Fruit fly (Drosophila melanogaster) whole organism, prepupa: ENCODE results near the gene mamo.

Experiments used
- Blimp-1 ChIP-seq: fragments of 200-800 bp; sonication (Bioruptor generic); optimal IDR thresholded peaks from 3 replicates; lab custom pipeline; 2017; ENCODE audit warnings: missing biosample characterization, missing genetic modification characterization, mild to moderate bottlenecking, moderate library complexity, missing genetic modification reagents
- CG10631 ChIP-seq: fragments of 200-800 bp; sonication (Bioruptor generic); optimal IDR thresholded peaks from 2 replicates; lab custom pipeline; 2016; ENCODE audit warnings: missing biosample characterization, missing genetic modification characterization
- CG10669 ChIP-seq: fragments of 200-800 bp; sonication (Bioruptor generic); optimal IDR thresholded peaks from 3 replicates; lab custom pipeline; 2018; ENCODE audit warnings: missing biosample characterization, mild to moderate bottlenecking, missing genetic modification characterization, moderate library complexity
- CG11294 ChIP-seq: fragments of 200-800 bp; sonication (Bioruptor generic); IDR thresholded peaks from 2 replicates; pipeline ENCODE4 v1.3.6; 2022; ENCODE audit warnings: missing biosample characterization, missing genetic modification characterization
- CG11762 ChIP-seq: fragments of 200-800 bp; sonication (Bioruptor generic); optimal IDR thresholded peaks from 3 replicates; lab custom pipeline; 2016; ENCODE audit warnings: missing biosample characterization, missing genetic modification characterization; ENCODE audit not compliant: insufficient read depth
- CG11902 ChIP-seq: fragments of 200-800 bp; sonication (Bioruptor generic); optimal IDR thresholded peaks from 3 replicates; lab custom pipeline; 2016; ENCODE audit warnings: missing biosample characterization, missing genetic modification characterization
- CG15336 ChIP-seq: fragments of 200-800 bp; sonication (Bioruptor generic); IDR thresholded peaks from 2 replicates; pipeline ENCODE4 v1.3.6; 2022; ENCODE audit warnings: missing biosample characterization, missing genetic modification characterization
- CG1621 ChIP-seq: fragments of 200-800 bp; sonication (Bioruptor generic); optimal IDR thresholded peaks from 3 replicates; lab custom pipeline; 2018; ENCODE audit warnings: missing biosample characterization, mild to moderate bottlenecking, missing genetic modification characterization
- CG16779 ChIP-seq: fragments of 200-800 bp; sonication (Bioruptor generic); optimal IDR thresholded peaks from 3 replicates; lab custom pipeline; 2017; ENCODE audit warnings: missing biosample characterization, mild to moderate bottlenecking, missing genetic modification characterization
- CG31627 ChIP-seq: fragments of 200-800 bp; sonication (Bioruptor generic); optimal IDR thresholded peaks from 3 replicates; lab custom pipeline; 2016; ENCODE audit warnings: missing biosample characterization, missing genetic modification characterization
- CG32006 ChIP-seq: fragments of 200-800 bp; sonication (Bioruptor generic); optimal IDR thresholded peaks from 3 replicates; lab custom pipeline; 2017; ENCODE audit warnings: missing biosample characterization, mild to moderate bottlenecking, missing genetic modification characterization
- CG34406 ChIP-seq: fragments of 200-800 bp; sonication (Bioruptor generic); optimal IDR thresholded peaks from 3 replicates; lab custom pipeline; 2016; ENCODE audit warnings: missing biosample characterization, missing genetic modification characterization
- CG4318 ChIP-seq: fragments of 200-800 bp; sonication (Bioruptor generic); optimal IDR thresholded peaks from 3 replicates; lab custom pipeline; 2017; ENCODE audit warnings: missing biosample characterization, mild to moderate bottlenecking, missing genetic modification characterization
- CG6163 ChIP-seq: fragments of 200-800 bp; sonication (Bioruptor generic); IDR thresholded peaks from 3 replicates; pipeline ENCODE4 v1.3.6; 2022; ENCODE audit warnings: missing biosample characterization, missing genetic modification characterization
- CG6276 ChIP-seq: fragments of 200-800 bp; sonication (Bioruptor generic); optimal IDR thresholded peaks from 2 replicates; lab custom pipeline; 2017; ENCODE audit warnings: missing biosample characterization, mild to moderate bottlenecking, missing genetic modification characterization
- CG6792 ChIP-seq: fragments of 200-800 bp; sonication (Bioruptor generic); optimal IDR thresholded peaks from 3 replicates; lab custom pipeline; 2016; ENCODE audit warnings: missing biosample characterization, missing genetic modification characterization
- CG6808 ChIP-seq: fragments of 200-800 bp; sonication (Bioruptor generic); optimal IDR thresholded peaks from 3 replicates; lab custom pipeline; 2017; ENCODE audit warnings: missing biosample characterization, missing genetic modification characterization, mild to moderate bottlenecking, moderate library complexity, missing genetic modification reagents
- CG6854 ChIP-seq: fragments of 200-800 bp; sonication (Bioruptor generic); optimal IDR thresholded peaks from 2 replicates; lab custom pipeline; 2017; ENCODE audit warnings: missing biosample characterization, mild to moderate bottlenecking, missing genetic modification characterization
- CG7368 ChIP-seq: fragments of 200-800 bp; sonication (Bioruptor generic); optimal IDR thresholded peaks from 3 replicates; lab custom pipeline; 2016; ENCODE audit warnings: missing biosample characterization, missing genetic modification characterization
- CG8119 ChIP-seq: fragments of 200-800 bp; sonication (Bioruptor generic); IDR thresholded peaks from 3 replicates; pipeline ENCODE4 v1.3.6; 2022; ENCODE audit warnings: missing biosample characterization, missing genetic modification characterization
- CG8319 ChIP-seq: fragments of 200-800 bp; sonication (Bioruptor generic); optimal IDR thresholded peaks from 3 replicates; lab custom pipeline; 2016; ENCODE audit warnings: missing biosample characterization, missing genetic modification characterization
- CG8632 ChIP-seq: fragments of 200-800 bp; sonication (Bioruptor generic); optimal IDR thresholded peaks from 3 replicates; lab custom pipeline; 2016; ENCODE audit warnings: missing biosample characterization, missing genetic modification characterization
- Eip75B ChIP-seq: fragments of 200-800 bp; sonication (Bioruptor generic); optimal IDR thresholded peaks from 3 replicates; lab custom pipeline; 2016; ENCODE audit warnings: missing biosample characterization, missing genetic modification characterization
- Eip78C ChIP-seq: fragments of 200-800 bp; sonication (Bioruptor generic); peaks from one replicate; lab custom pipeline; 2016; ENCODE audit warnings: missing biosample characterization, missing genetic modification characterization
- Eip93F ChIP-seq: fragments of 200-800 bp; sonication (Bioruptor generic); optimal IDR thresholded peaks from 2 replicates; lab custom pipeline; 2016; ENCODE audit warnings: missing biosample characterization, mild to moderate bottlenecking, missing genetic modification characterization
- Ets21C ChIP-seq: fragments of 200-800 bp; sonication (Bioruptor generic); optimal IDR thresholded peaks from 3 replicates; lab custom pipeline; 2016; ENCODE audit warnings: missing biosample characterization, missing genetic modification characterization
- Ets96B ChIP-seq: fragments of 200-800 bp; optimal IDR thresholded peaks from 2 replicates; lab custom pipeline; 2019; ENCODE audit warnings: missing biosample characterization, mild to moderate bottlenecking, missing genetic modification characterization, moderate library complexity
- Gug ChIP-seq: fragments of 200-800 bp; sonication (Bioruptor generic); IDR thresholded peaks from 2 replicates; pipeline ENCODE4 v1.3.6; 2022; ENCODE audit warnings: missing biosample characterization, missing genetic modification characterization
- Hr38 ChIP-seq: sonication (Bioruptor generic); optimal IDR thresholded peaks from 2 replicates; lab custom pipeline; 2016; ENCODE audit warnings: missing biosample characterization, missing genetic modification characterization
- Hr39 ChIP-seq: fragments of 200-800 bp; sonication (Bioruptor generic); optimal IDR thresholded peaks from 2 replicates; lab custom pipeline; 2016; ENCODE audit warnings: missing biosample characterization, missing genetic modification characterization
- Hr4 ChIP-seq: fragments of 200-800 bp; sonication (Bioruptor generic); optimal IDR thresholded peaks from 3 replicates; lab custom pipeline; 2016; ENCODE audit warnings: missing biosample characterization, missing genetic modification characterization
- Lpt ChIP-seq: fragments of 200-800 bp; sonication (Bioruptor generic); optimal IDR thresholded peaks from 3 replicates; lab custom pipeline; 2016; ENCODE audit warnings: missing biosample characterization, missing genetic modification characterization
- Met ChIP-seq: fragments of 200-800 bp; sonication (Bioruptor generic); optimal IDR thresholded peaks from 3 replicates; lab custom pipeline; 2016; ENCODE audit warnings: missing biosample characterization, missing genetic modification characterization
- OdsH ChIP-seq: fragments of 200-800 bp; sonication (Bioruptor generic); optimal IDR thresholded peaks from 3 replicates; lab custom pipeline; 2016; ENCODE audit warnings: missing biosample characterization, missing genetic modification characterization
- Smox ChIP-seq: fragments of 200-800 bp; sonication (Bioruptor generic); optimal IDR thresholded peaks from 3 replicates; lab custom pipeline; 2016; ENCODE audit warnings: missing biosample characterization, missing genetic modification characterization
- Sox102F ChIP-seq: fragments of 200-800 bp; sonication (Bioruptor generic); optimal IDR thresholded peaks from 2 replicates; lab custom pipeline; 2016; ENCODE audit warnings: missing biosample characterization, mild to moderate bottlenecking, missing genetic modification characterization
- achi ChIP-seq: fragments of 200-800 bp; sonication (Bioruptor generic); optimal IDR thresholded peaks from 3 replicates; lab custom pipeline; 2016; ENCODE audit warnings: missing biosample characterization, missing genetic modification characterization
- acj6 ChIP-seq: fragments of 200-800 bp; sonication (Bioruptor generic); optimal IDR thresholded peaks from 3 replicates; lab custom pipeline; 2016; ENCODE audit warnings: missing biosample characterization, missing genetic modification characterization
- cyc ChIP-seq: fragments of 200-800 bp; sonication (Bioruptor generic); optimal IDR thresholded peaks from 3 replicates; lab custom pipeline; 2016; ENCODE audit warnings: missing biosample characterization, missing genetic modification characterization
- dsx ChIP-seq: fragments of 200-800 bp; optimal IDR thresholded peaks from 3 replicates; lab custom pipeline; 2019; ENCODE audit warnings: missing biosample characterization, mild to moderate bottlenecking, missing genetic modification characterization, moderate library complexity; ENCODE audit not compliant: poor library complexity, severe bottlenecking
- eg ChIP-seq: fragments of 200-800 bp; sonication (Bioruptor generic); IDR thresholded peaks from 3 replicates; pipeline ENCODE4 v1.3.6; 2022; ENCODE audit warnings: missing biosample characterization, missing genetic modification characterization
- esn ChIP-seq: fragments of 200-800 bp; sonication (Bioruptor generic); optimal IDR thresholded peaks from 2 replicates; lab custom pipeline; 2016; ENCODE audit warnings: missing biosample characterization, mild to moderate bottlenecking, missing genetic modification characterization, moderate library complexity
- fd59A ChIP-seq: fragments of 200-800 bp; sonication (Bioruptor generic); optimal IDR thresholded peaks from 2 replicates; lab custom pipeline; 2017; ENCODE audit warnings: missing biosample characterization, mild to moderate bottlenecking, missing genetic modification characterization, missing genetic modification reagents
- fd85E ChIP-seq: fragments of 200-800 bp; sonication (Bioruptor generic); optimal IDR thresholded peaks from 3 replicates; lab custom pipeline; 2016; ENCODE audit warnings: missing biosample characterization, missing genetic modification characterization
- fkh ChIP-seq: fragments of 200-800 bp; sonication (Bioruptor generic); optimal IDR thresholded peaks from 3 replicates; lab custom pipeline; 2017; ENCODE audit warnings: missing biosample characterization, mild to moderate bottlenecking, missing genetic modification characterization, moderate library complexity
- lz ChIP-seq: fragments of 200-800 bp; sonication (Bioruptor generic); optimal IDR thresholded peaks from 3 replicates; lab custom pipeline; 2016; ENCODE audit warnings: missing biosample characterization, missing genetic modification characterization
- net ChIP-seq: fragments of 200-800 bp; sonication (Bioruptor generic); optimal IDR thresholded peaks from 3 replicates; lab custom pipeline; 2016; ENCODE audit warnings: missing biosample characterization, missing genetic modification characterization
- spab ChIP-seq: fragments of 200-800 bp; sonication (Bioruptor generic); optimal IDR thresholded peaks from 2 replicates; lab custom pipeline; 2017; ENCODE audit warnings: missing biosample characterization, mild to moderate bottlenecking, missing genetic modification characterization, missing genetic modification reagents
- ss ChIP-seq, 2 experiments: fragments of 200-800 bp; sonication (Bioruptor generic); optimal IDR thresholded peaks; 2 replicates in 1 of 2; 3 replicates in 1 of 2; lab custom pipeline; 2017 to 2018; ENCODE audit warnings: mild to moderate bottlenecking in 2 of 2, missing biosample characterization in 2 of 2, missing genetic modification characterization in 2 of 2, moderate library complexity in 1 of 2
- svp ChIP-seq: fragments of 200-800 bp; sonication (Bioruptor generic); peaks from one replicate; lab custom pipeline; 2016; ENCODE audit warnings: missing biosample characterization, missing genetic modification characterization
- topi ChIP-seq: fragments of 200-800 bp; sonication (Bioruptor generic); optimal IDR thresholded peaks from 3 replicates; lab custom pipeline; 2016; ENCODE audit warnings: missing biosample characterization, missing genetic modification characterization
- vri ChIP-seq: fragments of 200-800 bp; sonication (Bioruptor generic); optimal IDR thresholded peaks from 3 replicates; lab custom pipeline; 2016; ENCODE audit warnings: missing biosample characterization, mild to moderate bottlenecking, missing genetic modification characterization

mamo gene

dm6 chrX:13889164-13889672 lies 101.1 kb downstream of the mamo start:
- TF ChIP-seq CG15336 (GFP tag; lab: Robert Waterston, UW) (peak; percentile 85), CG10631 (GFP tag; lab: Kevin White, UChicago) (peak; percentile 79), Sox102F (GFP tag; lab: Kevin White, UChicago) (peak; percentile 20), CG34406 (peak; percentile 42), CG6808 (peak; percentile 82), Ets96B (peak; percentile 80), fd85E (GFP tag; lab: Kevin White, UChicago) (no peak), Met (GFP tag; lab: Kevin White, UChicago) (peak; percentile 32), lz (peak; percentile 33), CG8319 (GFP tag; lab: Kevin White, UChicago) (peak; percentile 42), esn (GFP tag; lab: Kevin White, UChicago) (peak; percentile 31), CG16779 (tag; lab: Kevin White, UChicago) (peak; percentile 61), fd59A (GFP tag; lab: Kevin White, UChicago) (peak; percentile 82), Eip75B (peak; percentile 37), ss (GFP tag; optimal IDR thresholded peaks at IDR 0.05; lab: Kevin White, UChicago) (peak; percentile 27 to 63), eg (peak; percentile 72), topi (GFP tag; lab: Kevin White, UChicago) (peak; percentile 27), spab (GFP tag; lab: Kevin White, UChicago) (peak; percentile 73), dsx (GFP tag; lab: Kevin White, UChicago) (peak; percentile 63), fkh (no peak), CG7368 (GFP tag; lab: Kevin White, UChicago) (peak; percentile 53), CG4318 (GFP tag; lab: Kevin White, UChicago) (peak; percentile 70), OdsH (GFP tag; lab: Kevin White, UChicago) (peak; percentile 82), CG11762 (GFP tag; lab: Kevin White, UChicago) (peak; percentile 55), CG6792 (peak; percentile 54), CG32006 (GFP tag; lab: Kevin White, UChicago) (peak; percentile 89), Hr4 (GFP tag; lab: Kevin White, UChicago) (peak; percentile 73), Smox (peak; percentile 42), CG8632 (GFP tag; lab: Kevin White, UChicago) (peak; percentile 31), Ets21C (GFP tag; lab: Kevin White, UChicago) (peak; percentile 6), Hr38 (GFP tag; lab: Kevin White, UChicago) (no peak), Hr39 (GFP tag; lab: Kevin White, UChicago) (peak; percentile 41), cyc (GFP tag; lab: Kevin White, UChicago) (peak; percentile 24), svp (GFP tag; lab: Kevin White, UChicago) (peak; percentile 83), Gug (peak; percentile 59), CG11294 (peak; percentile 74), acj6 (peak; percentile 79), Eip93F (GFP tag; lab: Kevin White, UChicago) (no peak), Blimp-1 (GFP tag; lab: Kevin White, UChicago) (no peak), Lpt (GFP tag; lab: Kevin White, UChicago) (peak; percentile 42), CG11902 (peak; percentile 3), achi (GFP tag; lab: Kevin White, UChicago) (peak; percentile 62), CG1621 (peak; percentile 72), vri (peak; percentile 70), CG6854 (GFP tag; lab: Kevin White, UChicago) (no peak), Eip78C (GFP tag; lab: Kevin White, UChicago) (peak; percentile 89), CG10669 (GFP tag; lab: Kevin White, UChicago) (peak; percentile 76), CG8119 (GFP tag; lab: Robert Waterston, UW) (peak; percentile 77), CG6163 (GFP tag; lab: Robert Waterston, UW) (peak; percentile 64), net (peak; percentile 72), CG31627 (peak; percentile 37), CG6276 (peak; percentile 66)
